Fruit fly (Drosophila melanogaster): ENCODE data around the gene rpr.
A peak's percentile ranks its signal among the peaks of the same experiment; 100 is the strongest.

The rpr gene

DNA sequence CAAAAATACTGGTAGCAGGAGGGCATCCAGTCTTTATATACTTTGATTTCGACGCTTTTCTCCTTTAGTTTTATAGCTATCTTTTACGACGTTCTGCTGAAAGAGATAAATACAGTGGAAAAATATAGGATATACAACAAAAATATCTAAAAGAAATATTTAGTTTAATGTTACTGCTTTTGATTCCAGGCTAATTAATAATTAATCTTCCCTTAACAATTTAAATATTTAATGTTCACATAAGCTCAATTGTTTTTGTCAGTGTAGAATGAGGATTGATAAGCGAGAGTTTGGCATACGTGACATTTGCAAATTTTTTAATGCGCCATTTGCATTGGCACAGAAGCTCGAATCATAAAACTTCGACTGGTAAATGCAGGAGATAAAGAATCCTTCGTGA, 6.1 kb upstream of the rpr start (continued):
- no peak for TF ChIP-seq CG11093 (GFP tag; IDR thresholded peaks at IDR 0.05)
- no peak for TF ChIP-seq Six4 (GFP tag; optimal IDR thresholded peaks at IDR 0.05)
- TF ChIP-seq grau (tag; optimal IDR thresholded peaks at IDR 0.05) = peak; percentile 10
- TF ChIP-seq CG5180 (GFP tag; optimal IDR thresholded peaks at IDR 0.05) = no peak
- TF ChIP-seq wor (GFP tag; IDR thresholded peaks at IDR 0.05) = no peak
- TF ChIP-seq crol (GFP tag; IDR thresholded peaks at IDR 0.05) = no peak
- TF ChIP-seq Ptx1 (GFP tag; IDR thresholded peaks at IDR 0.05) = no peak
- no peak for TF ChIP-seq CG42726 (GFP tag; IDR thresholded peaks at IDR 0.05; ENCODE audit: partially characterized antibody)
- TF ChIP-seq CG3838 (GFP tag; optimal IDR thresholded peaks at IDR 0.05) = no peak
- peak; percentile 66 for TF ChIP-seq CG2712 (tag; optimal IDR thresholded peaks at IDR 0.05)
- TF ChIP-seq CG10267 (tag; optimal IDR thresholded peaks at IDR 0.05) = peak; percentile 39
- no peak for TF ChIP-seq B-H2 (GFP tag; optimal IDR thresholded peaks at IDR 0.05)
- TF ChIP-seq Oaz (GFP tag; IDR thresholded peaks at IDR 0.05) = no peak
- no peak for TF ChIP-seq Abd-B (GFP tag; optimal IDR thresholded peaks at IDR 0.05)
- peak; percentile 20 for TF ChIP-seq unpg (GFP tag; optimal IDR thresholded peaks at IDR 0.05)
- no peak for TF ChIP-seq hth (optimal IDR thresholded peaks at IDR 0.05)
- TF ChIP-seq dmrt99B (tag; optimal IDR thresholded peaks at IDR 0.05) = no peak
- TF ChIP-seq Lhr (GFP tag; optimal IDR thresholded peaks at IDR 0.05) = no peak
- peak; percentile 76 for TF ChIP-seq dmrt11E (tag; optimal IDR thresholded peaks at IDR 0.05)
- TF ChIP-seq CG17829 (tag; optimal IDR thresholded peaks at IDR 0.05) = peak; percentile 20
- peak; percentile 38 for TF ChIP-seq CG7839 (tag; optimal IDR thresholded peaks at IDR 0.05)
- no peak for TF ChIP-seq amos (GFP tag; IDR thresholded peaks at IDR 0.05; ENCODE audit: partially characterized antibody)
- peak in 1 of 2 experiments; percentile 42 for TF ChIP-seq bsh (GFP tag; optimal IDR thresholded peaks at IDR 0.05)
- TF ChIP-seq CG9727 (GFP tag; optimal IDR thresholded peaks at IDR 0.05) = peak; percentile 53
- TF ChIP-seq al (GFP tag; IDR thresholded peaks at IDR 0.05) = no peak
- no peak for TF ChIP-seq CG8290 (GFP tag; optimal IDR thresholded peaks at IDR 0.05)
- no peak for TF ChIP-seq CG8290 (tag; optimal IDR thresholded peaks at IDR 0.05)
- no peak for TF ChIP-seq scrt (GFP tag; optimal IDR thresholded peaks at IDR 0.05)
- TF ChIP-seq lmd (GFP tag; IDR thresholded peaks at IDR 0.05) = no peak
- no peak for TF ChIP-seq dati (GFP tag; IDR thresholded peaks at IDR 0.05)
- no peak for TF ChIP-seq CG3281 (GFP tag; optimal IDR thresholded peaks at IDR 0.05)
- TF ChIP-seq Fer2 (tag; optimal IDR thresholded peaks at IDR 0.05) = no peak
- TF ChIP-seq CG18011 (GFP tag; optimal IDR thresholded peaks at IDR 0.05) = no peak
- TF ChIP-seq crc (GFP tag; optimal IDR thresholded peaks at IDR 0.05) = no peak
- no peak for TF ChIP-seq CG6683 (GFP tag; optimal IDR thresholded peaks at IDR 0.05)
- no peak for TF ChIP-seq cato (GFP tag; optimal IDR thresholded peaks at IDR 0.05; ENCODE audit: borderline replicate concordance)
- no peak for TF ChIP-seq jumu (GFP tag; optimal IDR thresholded peaks at IDR 0.05)
- TF ChIP-seq CG18262 (tag; optimal IDR thresholded peaks at IDR 0.05) = peak; percentile 57
- peak; percentile 25 for TF ChIP-seq Blimp-1 (GFP tag; optimal IDR thresholded peaks at IDR 0.05)
- TF ChIP-seq Opbp (GFP tag; IDR thresholded peaks at IDR 0.05; ENCODE audit: partially characterized antibody) = no peak
- TF ChIP-seq kni (GFP tag; optimal IDR thresholded peaks at IDR 0.05) = no peak
- TF ChIP-seq CG2199 (GFP tag; IDR thresholded peaks at IDR 0.05) = no peak
- 0 out of 2 replicates have a peak, but pooled peaks have one; percentile 30 for TF ChIP-seq CG17328 (GFP tag; IDR thresholded peaks at IDR 0.05)
- TF ChIP-seq gsb-n (tag; optimal IDR thresholded peaks at IDR 0.05) = peak; percentile 14
- TF ChIP-seq pan (optimal IDR thresholded peaks at IDR 0.05) = no peak
- no peak for TF ChIP-seq pan (GFP tag; optimal IDR thresholded peaks at IDR 0.05 in 1 of 2, IDR thresholded peaks at IDR 0.05 in 1 of 2)
- no peak for TF ChIP-seq Dad (GFP tag; optimal IDR thresholded peaks at IDR 0.05)
- TF ChIP-seq Adf1 (GFP tag; IDR thresholded peaks at IDR 0.05) = no peak
- peak; percentile 19 for TF ChIP-seq Ssrp (tag; optimal IDR thresholded peaks at IDR 0.05)
- no peak for TF ChIP-seq hbn (GFP tag; IDR thresholded peaks at IDR 0.05; ENCODE audit: partially characterized antibody)
- TF ChIP-seq wek (GFP tag; optimal IDR thresholded peaks at IDR 0.05) = no peak

Measured in whole organism, embryonic.